Fruit fly (Drosophila melanogaster): ENCODE data around the gene Pde1c.

The Pde1c gene

dm6 chr2L:11949917-11950316, 21.5 kb upstream of the Pde1c start:
- TF ChIP-seq pita (GFP tag; optimal IDR thresholded peaks at IDR 0.05) (no peak), crol (GFP tag; IDR thresholded peaks at IDR 0.05) (no peak), CG11093 (GFP tag; IDR thresholded peaks at IDR 0.05) (no peak), Xbp1 (GFP tag; optimal IDR thresholded peaks at IDR 0.05) (peak; percentile 55), Ravus (GFP tag; IDR thresholded peaks at IDR 0.05) (no peak; the same call in 1 of the 2 replicates), maf-S (GFP tag; optimal IDR thresholded peaks at IDR 0.05) (no peak), jing (GFP tag; optimal IDR thresholded peaks at IDR 0.05) (peak; percentile 23), CG13624 (GFP tag; optimal IDR thresholded peaks at IDR 0.05) (no peak), CG1792 (GFP tag; optimal IDR thresholded peaks at IDR 0.05) (no peak), chn (GFP tag; optimal IDR thresholded peaks at IDR 0.05) (peak; percentile 13), CG9797 (GFP tag; optimal IDR thresholded peaks at IDR 0.05) (no peak), so (GFP tag; IDR thresholded peaks at IDR 0.05) (0 out of 3 replicates have a peak, but pooled peaks have one; percentile 19), CG32772 (GFP tag; IDR thresholded peaks at IDR 0.05) (0 out of 2 replicates have a peak, but pooled peaks have one; percentile 27), BEAF-32 (GFP tag; optimal IDR thresholded peaks at IDR 0.05) (no peak), esg (GFP tag; conservative IDR thresholded peaks at IDR 0.05) (peak; percentile 39), Drgx (GFP tag; IDR thresholded peaks at IDR 0.05) (peak; percentile 94), H15 (GFP tag; IDR thresholded peaks at IDR 0.05) (0 out of 3 replicates have a peak, but pooled peaks have one; percentile 14), GATAe (GFP tag; conservative IDR thresholded peaks at IDR 0.05) (no peak), lov (optimal IDR thresholded peaks at IDR 0.05) (no peak), lov (GFP tag; IDR thresholded peaks at IDR 0.05) (peak; percentile 74; the same call in 2 of the 3 replicates), CG17385 (GFP tag; optimal IDR thresholded peaks at IDR 0.05) (peak; percentile 27), Fer3 (tag; optimal IDR thresholded peaks at IDR 0.05) (no peak), tup (GFP tag; optimal IDR thresholded peaks at IDR 0.05) (no peak), CG32767 (GFP tag; IDR thresholded peaks at IDR 0.05) (peak; percentile 47; the same call in 1 of the 2 replicates), CG7271 (tag; optimal IDR thresholded peaks at IDR 0.05) (no peak), CG7556 (GFP tag; optimal IDR thresholded peaks at IDR 0.05) (no peak), CG11247 (GFP tag; IDR thresholded peaks at IDR 0.05) (0 out of 2 replicates have a peak, but pooled peaks have one; percentile 40), amos (GFP tag; IDR thresholded peaks at IDR 0.05; ENCODE audit: partially characterized antibody) (0 out of 2 replicates have a peak, but pooled peaks have one; percentile 9), MTF-1 (GFP tag; optimal IDR thresholded peaks at IDR 0.05; ENCODE audit: borderline replicate concordance) (no peak), pfk (GFP tag; optimal IDR thresholded peaks at IDR 0.05) (no peak), HHEX (GFP tag; optimal IDR thresholded peaks at IDR 0.05) (no peak), Poxn (GFP tag; IDR thresholded peaks at IDR 0.05) (no peak), Mad (GFP tag; optimal IDR thresholded peaks at IDR 0.05) (peak; percentile 14), Lpt (GFP tag; optimal IDR thresholded peaks at IDR 0.05) (no peak), Six4 (GFP tag; optimal IDR thresholded peaks at IDR 0.05) (no peak), HmgZ (tag; optimal IDR thresholded peaks at IDR 0.05) (no peak), CG9932 (GFP tag; IDR thresholded peaks at IDR 0.05) (no peak), Jarid2 (GFP tag; optimal IDR thresholded peaks at IDR 0.05) (no peak), Aef1 (GFP tag; IDR thresholded peaks at IDR 0.05) (no peak), CG8089 (GFP tag; optimal IDR thresholded peaks at IDR 0.05) (no peak), HLH3B (GFP tag; IDR thresholded peaks at IDR 0.05) (peak; percentile 37; the same call in 1 of the 2 replicates), CG18599 (GFP tag; optimal IDR thresholded peaks at IDR 0.05) (no peak), CG14441 (GFP tag; IDR thresholded peaks at IDR 0.05) (no peak), CG2202 (tag; optimal IDR thresholded peaks at IDR 0.05) (no peak), Adf1 (GFP tag; IDR thresholded peaks at IDR 0.05) (no peak), Nf-YA (GFP tag; IDR thresholded peaks at IDR 0.05) (no peak), oc (tag; optimal IDR thresholded peaks at IDR 0.05) (peak; percentile 37), z (GFP tag; IDR thresholded peaks at IDR 0.05) (no peak), tx (GFP tag; optimal IDR thresholded peaks at IDR 0.05) (peak; percentile 1), hkb (optimal IDR thresholded peaks at IDR 0.05) (no peak), hkb (GFP tag; IDR thresholded peaks at IDR 0.05) (peak; percentile 71), trh (GFP tag; optimal IDR thresholded peaks at IDR 0.05) (no peak)
